Worm (Caenorhabditis elegans): ENCODE data around the gene dlc-2.
A peak's percentile ranks its signal among the peaks of the same experiment; 100 is the strongest.
"Not testable (repeated sequence)": the region's sequence is repeated elsewhere in the genome, so short reads cannot be mapped to it uniquely, and the experiment has no call there.

The dlc-2 gene

ce11 chrIV:12150877-12151276 lies 39.5 kb upstream of the dlc-2 start, which contains the start of gene B0001.2:
Gene B0001.2 (minus strand): TSS chrIV:12150977.
- TF ChIP-seq pha-4 (tag; optimal IDR thresholded peaks at IDR 0.05), result no peak
- TF ChIP-seq nhr-237 (tag; optimal IDR thresholded peaks at IDR 0.05), result no peak
- TF ChIP-seq fkh-2 (tag; optimal IDR thresholded peaks at IDR 0.05), result no peak
- TF ChIP-seq skn-1 (tag; optimal IDR thresholded peaks at IDR 0.05), result no peak
- TF ChIP-seq egl-5 (tag; optimal IDR thresholded peaks at IDR 0.05), result no peak
- TF ChIP-seq lin-39 (tag; optimal IDR thresholded peaks at IDR 0.05), result no peak
- no peak for TF ChIP-seq lsy-12 (tag; optimal IDR thresholded peaks at IDR 0.05)
- no peak for TF ChIP-seq pqm-1 (tag; optimal IDR thresholded peaks at IDR 0.05)
- no peak for TF ChIP-seq ztf-4 (tag; optimal IDR thresholded peaks at IDR 0.05)

ce11 chrIV:12149609-12150008 lies 38.2 kb upstream of the dlc-2 start:
- TF ChIP-seq skn-1 (tag; optimal IDR thresholded peaks at IDR 0.05) (no peak), unc-39 (tag; optimal IDR thresholded peaks at IDR 0.05) (no peak), pha-4 (tag; optimal IDR thresholded peaks at IDR 0.05) (no peak), lsy-12 (tag; optimal IDR thresholded peaks at IDR 0.05) (no peak), mml-1 (tag; optimal IDR thresholded peaks at IDR 0.05) (no peak), ZK546.5 (tag; optimal IDR thresholded peaks at IDR 0.05) (no peak), nhr-11 (tag; optimal IDR thresholded peaks at IDR 0.05) (no peak), nhr-12 (tag; optimal IDR thresholded peaks at IDR 0.05) (no peak)

ce11 chrIV:12145681-12146080 lies 34.3 kb upstream of the dlc-2 start, which contains the start of gene B0001.3:
Gene B0001.3 (minus strand): TSS chrIV:12145735.
- TF ChIP-seq mdl-1 (tag; optimal IDR thresholded peaks at IDR 0.05), result no peak
- peak; percentile 14 for TF ChIP-seq hmg-11 (tag; optimal IDR thresholded peaks at IDR 0.05)
- TF ChIP-seq nhr-43 (tag; optimal IDR thresholded peaks at IDR 0.05; ENCODE audit: poor library complexity, severe bottlenecking), result no peak

ce11 chrIV:12143231-12143630 lies 31.9 kb upstream of the dlc-2 start, which contains the start of gene B0001.5:
Gene B0001.5 (minus strand): TSS chrIV:12143331.
- TF ChIP-seq eor-1 (tag; optimal IDR thresholded peaks at IDR 0.05), result no peak
- no peak for TF ChIP-seq nhr-237 (tag; optimal IDR thresholded peaks at IDR 0.05)
- TF ChIP-seq aly-2 (tag; optimal IDR thresholded peaks at IDR 0.05), result no peak
- no peak for TF ChIP-seq ama-1 (optimal IDR thresholded peaks at IDR 0.05)
- TF ChIP-seq ceh-9 (tag; optimal IDR thresholded peaks at IDR 0.05), result no peak

ce11 chrIV:12140959-12141358 lies 29.6 kb upstream of the dlc-2 start, which contains the start of gene B0001.8:
Gene B0001.8 (minus strand): TSS chrIV:12141059.
- no peak for TF ChIP-seq fkh-2 (tag; optimal IDR thresholded peaks at IDR 0.05)
- TF ChIP-seq nhr-12 (tag; optimal IDR thresholded peaks at IDR 0.05), result no peak
- TF ChIP-seq ZK546.5 (tag; optimal IDR thresholded peaks at IDR 0.05), result no peak
- TF ChIP-seq nhr-43 (tag; optimal IDR thresholded peaks at IDR 0.05; ENCODE audit: poor library complexity, severe bottlenecking), result no peak
- no peak for TF ChIP-seq ceh-28 (tag; optimal IDR thresholded peaks at IDR 0.05)
- TF ChIP-seq unc-62 (GFP tag; optimal IDR thresholded peaks at IDR 0.05), result no peak
- TF ChIP-seq hmg-11 (tag; optimal IDR thresholded peaks at IDR 0.05), result no peak
- TF ChIP-seq elt-1 (tag; optimal IDR thresholded peaks at IDR 0.05), result no peak
- TF ChIP-seq ztf-4 (tag; optimal IDR thresholded peaks at IDR 0.05), result no peak
- no peak for TF ChIP-seq skn-1 (tag; optimal IDR thresholded peaks at IDR 0.05)
- TF ChIP-seq nhr-11 (tag; optimal IDR thresholded peaks at IDR 0.05), result no peak
- no peak for TF ChIP-seq daf-12 (tag; optimal IDR thresholded peaks at IDR 0.05)
- TF ChIP-seq ceh-9 (tag; optimal IDR thresholded peaks at IDR 0.05), result no peak
- TF ChIP-seq zag-1 (tag; optimal IDR thresholded peaks at IDR 0.05), result no peak
- TF ChIP-seq fkh-10 (GFP tag; optimal IDR thresholded peaks at IDR 0.05), result no peak
- TF ChIP-seq ceh-16 (tag; optimal IDR thresholded peaks at IDR 0.05), result no peak
- TF ChIP-seq mdl-1 (tag; optimal IDR thresholded peaks at IDR 0.05), result no peak
- TF ChIP-seq egl-5 (tag; optimal IDR thresholded peaks at IDR 0.05), result no peak
- TF ChIP-seq ama-1 (optimal IDR thresholded peaks at IDR 0.05), result no peak
- TF ChIP-seq snpc-4 (tag; optimal IDR thresholded peaks at IDR 0.05), result no peak

ce11 chrIV:12138093-12138492 lies 26.7 kb upstream of the dlc-2 start, which contains the start of gene B0001.4:
Gene B0001.4 (minus strand): TSS chrIV:12138193.
- not testable (repeated sequence) for TF ChIP-seq ama-1 (optimal IDR thresholded peaks at IDR 0.05); pqm-1 (tag; optimal IDR thresholded peaks at IDR 0.05); ZK546.5 (tag; optimal IDR thresholded peaks at IDR 0.05)

ce11 chrIV:12134991-12135390 lies 23.6 kb upstream of the dlc-2 start:
- TF ChIP-seq daf-12 (tag; optimal IDR thresholded peaks at IDR 0.05) (no peak), skn-1 (tag; optimal IDR thresholded peaks at IDR 0.05) (no peak), nhr-11 (tag; optimal IDR thresholded peaks at IDR 0.05) (no peak), nhr-67 (tag; optimal IDR thresholded peaks at IDR 0.05) (no peak), lin-15B (tag; optimal IDR thresholded peaks at IDR 0.05) (no peak), pha-4 (tag; optimal IDR thresholded peaks at IDR 0.05) (no peak), nhr-12 (tag; optimal IDR thresholded peaks at IDR 0.05) (no peak), ZK546.5 (tag; optimal IDR thresholded peaks at IDR 0.05) (no peak), jun-1 (tag; optimal IDR thresholded peaks at IDR 0.05) (no peak), fos-1 (tag; optimal IDR thresholded peaks at IDR 0.05) (no peak), nfya-1 (tag; optimal IDR thresholded peaks at IDR 0.05; ENCODE audit: insufficient read depth) (no peak)

Measured in whole organism, L3 larva.